Worm (Caenorhabditis elegans): Measurements from ENCODE around the gene rbc-2.
A peak's percentile ranks its signal among the peaks of the same experiment; 100 is the strongest.

Gene rbc-2

ce11 chrIII:2474781-2475180 lies 53.7 kb downstream of the rbc-2 start:
- TF ChIP-seq dmd-4 (tag; optimal IDR thresholded peaks at IDR 0.05) (no peak), nhr-237 (tag; optimal IDR thresholded peaks at IDR 0.05) (no peak), aly-2 (tag; optimal IDR thresholded peaks at IDR 0.05) (no peak)

- no peak for TF ChIP-seq ztf-1 (GFP tag; conservative IDR thresholded peaks at IDR 0.05)
- TF ChIP-seq ceh-82 (tag; optimal IDR thresholded peaks at IDR 0.05) = no peak
- TF ChIP-seq lsy-2 (tag; optimal IDR thresholded peaks at IDR 0.05) = no peak
- no peak for TF ChIP-seq mdl-1 (tag; optimal IDR thresholded peaks at IDR 0.05)
- TF ChIP-seq ama-1 (optimal IDR thresholded peaks at IDR 0.05) = no peak
- TF ChIP-seq Y55F3AM.14 (GFP tag; optimal IDR thresholded peaks at IDR 0.05) = no peak
- no peak for TF ChIP-seq ztf-4 (tag; optimal IDR thresholded peaks at IDR 0.05)
- no peak for TF ChIP-seq egl-27 (tag; optimal IDR thresholded peaks at IDR 0.05)
- no peak for TF ChIP-seq peb-1 (tag; optimal IDR thresholded peaks at IDR 0.05)
- TF ChIP-seq ztf-11 (tag; optimal IDR thresholded peaks at IDR 0.05) = no peak
- no peak for TF ChIP-seq alr-1 (tag; optimal IDR thresholded peaks at IDR 0.05)
- no peak for TF ChIP-seq lin-39 (tag; optimal IDR thresholded peaks at IDR 0.05)
- no peak for TF ChIP-seq nhr-21 (tag; optimal IDR thresholded peaks at IDR 0.05)
- TF ChIP-seq crh-2 (tag; optimal IDR thresholded peaks at IDR 0.05) = no peak
- no peak for TF ChIP-seq dmd-4 (tag; optimal IDR thresholded peaks at IDR 0.05)
- no peak for TF ChIP-seq gmeb-1 (tag; optimal IDR thresholded peaks at IDR 0.05)
- TF ChIP-seq sem-4 (tag; optimal IDR thresholded peaks at IDR 0.05) = no peak
- TF ChIP-seq nhr-6 (tag; optimal IDR thresholded peaks at IDR 0.05) = no peak
- TF ChIP-seq nhr-77 (tag; optimal IDR thresholded peaks at IDR 0.05) = no peak
- TF ChIP-seq unc-62 (GFP tag; optimal IDR thresholded peaks at IDR 0.05) = no peak
Observed at ce11 chrIII:2473554-2473953, 54.9 kb downstream of the rbc-2 start, which contains the start of gene smg-6. smg-6 (plus strand) TSS chrIII:2473854.

DNA sequence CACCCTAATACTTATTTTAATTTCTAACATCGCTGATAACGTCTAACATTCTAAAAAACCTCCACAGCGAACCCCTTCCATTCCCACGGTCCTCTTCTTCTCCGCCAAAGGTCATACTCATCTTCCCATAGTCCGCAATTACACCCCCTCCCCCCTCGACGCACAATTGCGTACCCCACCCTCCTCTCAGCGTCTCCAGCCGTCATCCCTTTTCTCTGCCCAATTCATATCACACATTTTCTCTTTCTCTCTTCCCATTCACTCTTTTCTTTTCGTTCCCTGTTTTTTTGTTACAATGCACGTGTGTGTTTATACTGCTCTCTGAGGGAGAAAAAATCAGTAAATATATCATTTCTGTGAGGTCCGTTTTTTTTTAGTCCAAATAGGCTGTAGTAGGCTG lies 56.6 kb downstream of the rbc-2 start:
- TF ChIP-seq blmp-1 (tag; optimal IDR thresholded peaks at IDR 0.05; ENCODE audit: insufficient read depth) = peak; percentile 21
- peak; percentile 46 for TF ChIP-seq lin-11 (tag; optimal IDR thresholded peaks at IDR 0.05)
- no peak for TF ChIP-seq sem-4 (tag; optimal IDR thresholded peaks at IDR 0.05)
- TF ChIP-seq ztf-11 (tag; optimal IDR thresholded peaks at IDR 0.05) = no peak
- TF ChIP-seq nhr-12 (tag; optimal IDR thresholded peaks at IDR 0.05) = no peak
- TF ChIP-seq crh-2 (tag; optimal IDR thresholded peaks at IDR 0.05) = peak; percentile 29
- TF ChIP-seq lin-13 (GFP tag; optimal IDR thresholded peaks at IDR 0.05) = peak; percentile 70
- peak; percentile 2 for TF ChIP-seq mab-5 (tag; optimal IDR thresholded peaks at IDR 0.05)
- peak; percentile 72 for TF ChIP-seq fos-1 (tag; optimal IDR thresholded peaks at IDR 0.05)
- TF ChIP-seq C34F6.9 (tag; optimal IDR thresholded peaks at IDR 0.05) = peak; percentile 75
- TF ChIP-seq gmeb-1 (tag; optimal IDR thresholded peaks at IDR 0.05) = peak; percentile 45
- TF ChIP-seq ztf-4 (tag; optimal IDR thresholded peaks at IDR 0.05) = peak; percentile 57
- TF ChIP-seq nhr-25 (tag; optimal IDR thresholded peaks at IDR 0.05) = no peak
- no peak for TF ChIP-seq ZK546.5 (tag; optimal IDR thresholded peaks at IDR 0.05)
- peak in 1 of 2 experiments; percentile 41 for TF ChIP-seq mdl-1 (tag; optimal IDR thresholded peaks at IDR 0.05)
- TF ChIP-seq nhr-129 (tag; optimal IDR thresholded peaks at IDR 0.05) = peak; percentile 81
- peak; percentile 83 for TF ChIP-seq unc-55 (GFP tag; optimal IDR thresholded peaks at IDR 0.05)
- TF ChIP-seq lsy-2 (tag; optimal IDR thresholded peaks at IDR 0.05) = peak in 1 of 2 experiments; percentile 67

DNA sequence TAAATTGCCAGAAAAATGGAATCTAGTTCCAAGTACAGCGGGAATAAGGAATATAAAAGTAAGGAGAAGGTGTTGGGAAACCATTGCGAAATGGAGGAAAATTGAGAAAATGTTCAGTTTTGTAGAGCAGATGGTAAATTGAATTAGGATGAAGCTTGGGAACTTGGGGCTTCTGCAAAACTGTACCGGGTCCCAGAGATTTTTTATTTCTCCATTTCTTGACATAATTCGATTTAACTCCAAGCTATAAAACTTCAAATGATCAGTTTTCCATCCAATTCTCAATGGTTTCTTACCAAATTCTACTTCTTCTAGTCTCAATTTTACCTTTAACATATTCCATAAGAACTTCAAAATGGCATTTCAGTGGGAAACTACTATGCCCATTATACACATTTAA lies 60.3 kb downstream of the rbc-2 start, which contains the start of the genes E02H9.9 and E02H9.1:
Gene E02H9.9 (minus strand): TSS at position 101 of the 400 bp plus-strand sequence.
Gene E02H9.1 (plus strand): TSS at position 285 of the 400 bp plus-strand sequence.
- TF ChIP-seq egl-27 (tag; optimal IDR thresholded peaks at IDR 0.05) (no peak), ceh-82 (tag; optimal IDR thresholded peaks at IDR 0.05) (no peak), F13H6.1 (tag; optimal IDR thresholded peaks at IDR 0.05) (no peak), nhr-11 (tag; optimal IDR thresholded peaks at IDR 0.05) (no peak), nhr-10 (tag; optimal IDR thresholded peaks at IDR 0.05) (no peak), elt-1 (tag; optimal IDR thresholded peaks at IDR 0.05) (no peak), mdl-1 (tag; optimal IDR thresholded peaks at IDR 0.05) (no peak), ztf-11 (tag; optimal IDR thresholded peaks at IDR 0.05) (no peak), sma-9 (GFP tag; optimal IDR thresholded peaks at IDR 0.05) (no peak), sma-9 (tag; optimal IDR thresholded peaks at IDR 0.05) (no peak), C34F6.9 (tag; optimal IDR thresholded peaks at IDR 0.05) (no peak), aly-2 (tag; optimal IDR thresholded peaks at IDR 0.05) (no peak), nhr-6 (tag; optimal IDR thresholded peaks at IDR 0.05) (no peak)

All from whole organism, L2 larva.